Worm (Caenorhabditis elegans): Measurements from ENCODE around the gene Y67D8B.5.

Y67D8B.5 gene

ce11 chrIV:3233429-3233885 lies 31.3 kb downstream of the Y67D8B.5 start:
- TF ChIP-seq ref-1 (GFP tag; conservative IDR thresholded peaks at IDR 0.05) (no peak), med-1 (GFP tag; optimal IDR thresholded peaks at IDR 0.05; ENCODE audit: insufficient read depth) (no peak), klf-2 (GFP tag; conservative IDR thresholded peaks at IDR 0.05) (no peak), T22C8.4 (GFP tag; IDR thresholded peaks at IDR 0.05) (no peak), flt-1 (GFP tag; IDR thresholded peaks at IDR 0.05) (0 out of 2 replicates have a peak, but pooled peaks have one; percentile 3), ztf-29 (GFP tag; IDR thresholded peaks at IDR 0.05) (peak; percentile 36; the same call in 1 of the 2 replicates)

DNA sequence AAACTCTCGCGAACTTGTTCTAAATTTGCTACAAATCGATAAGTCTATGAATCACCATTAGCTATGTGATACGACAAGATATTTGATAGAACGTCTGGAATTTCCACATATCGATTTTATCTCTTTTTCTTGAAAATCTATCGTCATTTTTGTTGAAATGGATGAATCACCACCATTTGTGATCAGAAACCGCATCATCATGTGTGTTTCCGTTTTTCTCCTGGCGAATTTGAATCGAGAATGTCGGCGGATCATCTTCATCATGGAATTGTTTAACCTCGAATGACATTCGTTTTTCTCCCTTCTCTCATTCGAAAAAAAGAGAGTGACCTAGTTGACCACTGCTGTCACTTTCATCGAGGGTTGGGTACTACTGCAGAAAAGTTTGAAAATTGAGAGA lies 32.1 kb downstream of the Y67D8B.5 start:
- TF ChIP-seq flt-1 (GFP tag; IDR thresholded peaks at IDR 0.05), result no peak
- TF ChIP-seq ztf-29 (GFP tag; IDR thresholded peaks at IDR 0.05), result no peak
- no peak for TF ChIP-seq ztf-23 (GFP tag; IDR thresholded peaks at IDR 0.05)
- TF ChIP-seq klf-2 (GFP tag; conservative IDR thresholded peaks at IDR 0.05), result no peak
- TF ChIP-seq med-1 (GFP tag; optimal IDR thresholded peaks at IDR 0.05; ENCODE audit: insufficient read depth), result no peak
- no peak for TF ChIP-seq cog-1 (tag; optimal IDR thresholded peaks at IDR 0.05)
- TF ChIP-seq tab-1 (GFP tag; IDR thresholded peaks at IDR 0.05), result no peak
- no peak for TF ChIP-seq T22C8.4 (GFP tag; IDR thresholded peaks at IDR 0.05)
- TF ChIP-seq ref-1 (GFP tag; conservative IDR thresholded peaks at IDR 0.05), result no peak

ce11 chrIV:3246873-3247272 lies 44.7 kb downstream of the Y67D8B.5 start:
- no peak for TF ChIP-seq ref-1 (GFP tag; conservative IDR thresholded peaks at IDR 0.05)
- no peak for TF ChIP-seq T22C8.4 (GFP tag; IDR thresholded peaks at IDR 0.05)
- TF ChIP-seq med-1 (GFP tag; optimal IDR thresholded peaks at IDR 0.05; ENCODE audit: insufficient read depth), result no peak
- TF ChIP-seq tab-1 (GFP tag; IDR thresholded peaks at IDR 0.05), result no peak
- TF ChIP-seq ztf-29 (GFP tag; IDR thresholded peaks at IDR 0.05), result no peak
- TF ChIP-seq cog-1 (tag; optimal IDR thresholded peaks at IDR 0.05), result no peak
- TF ChIP-seq ztf-23 (GFP tag; IDR thresholded peaks at IDR 0.05), result no peak
- no peak for TF ChIP-seq klf-2 (GFP tag; conservative IDR thresholded peaks at IDR 0.05)
- no peak for TF ChIP-seq flt-1 (GFP tag; IDR thresholded peaks at IDR 0.05)

DNA sequence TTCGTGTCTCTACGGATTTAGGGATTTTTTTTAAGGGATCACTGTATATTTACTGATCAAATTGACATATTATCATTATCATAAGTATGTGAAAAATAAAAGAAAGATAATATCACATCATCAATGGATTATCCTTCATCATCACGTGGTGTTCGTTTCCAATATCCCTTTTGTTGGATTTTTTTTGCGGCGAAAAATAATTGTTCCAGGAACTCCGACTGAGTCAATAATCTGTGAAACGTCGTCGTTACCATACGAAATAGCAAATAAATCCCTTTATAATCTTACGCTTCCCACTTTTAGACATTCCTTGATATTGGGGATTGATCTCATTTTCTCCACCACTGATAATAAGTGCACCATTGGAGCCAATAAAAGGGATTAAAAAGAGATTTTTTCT lies 47.9 kb downstream of the Y67D8B.5 start:
- TF ChIP-seq cog-1 (tag; optimal IDR thresholded peaks at IDR 0.05), result no peak
- no peak for TF ChIP-seq ref-1 (GFP tag; conservative IDR thresholded peaks at IDR 0.05)
- TF ChIP-seq ztf-29 (GFP tag; IDR thresholded peaks at IDR 0.05), result no peak
- TF ChIP-seq med-1 (GFP tag; optimal IDR thresholded peaks at IDR 0.05; ENCODE audit: insufficient read depth), result no peak
- TF ChIP-seq ztf-23 (GFP tag; IDR thresholded peaks at IDR 0.05), result no peak
- no peak for TF ChIP-seq tab-1 (GFP tag; IDR thresholded peaks at IDR 0.05)
- TF ChIP-seq flt-1 (GFP tag; IDR thresholded peaks at IDR 0.05), result no peak
- TF ChIP-seq klf-2 (GFP tag; conservative IDR thresholded peaks at IDR 0.05), result no peak
- no peak for TF ChIP-seq T22C8.4 (GFP tag; IDR thresholded peaks at IDR 0.05)

ce11 chrIV:3251551-3251950 lies 49.4 kb downstream of the Y67D8B.5 start:
- TF ChIP-seq klf-2 (GFP tag; conservative IDR thresholded peaks at IDR 0.05) (no peak), ztf-23 (GFP tag; IDR thresholded peaks at IDR 0.05) (no peak), ref-1 (GFP tag; conservative IDR thresholded peaks at IDR 0.05) (no peak), ztf-29 (GFP tag; IDR thresholded peaks at IDR 0.05) (no peak), tab-1 (GFP tag; IDR thresholded peaks at IDR 0.05) (no peak), med-1 (GFP tag; optimal IDR thresholded peaks at IDR 0.05; ENCODE audit: insufficient read depth) (no peak), T22C8.4 (GFP tag; IDR thresholded peaks at IDR 0.05) (no peak), cog-1 (tag; optimal IDR thresholded peaks at IDR 0.05) (no peak), flt-1 (GFP tag; IDR thresholded peaks at IDR 0.05) (no peak)

- TF ChIP-seq ztf-29 (GFP tag; IDR thresholded peaks at IDR 0.05), result no peak
- no peak for TF ChIP-seq cog-1 (tag; optimal IDR thresholded peaks at IDR 0.05)
- TF ChIP-seq ref-1 (GFP tag; conservative IDR thresholded peaks at IDR 0.05), result no peak
- TF ChIP-seq klf-2 (GFP tag; conservative IDR thresholded peaks at IDR 0.05), result no peak
Measured at ce11 chrIV:3252047-3252446, 49.9 kb downstream of the Y67D8B.5 start.
